Worm (Caenorhabditis elegans): ENCODE measurements around the gene srv-15.

DNA sequence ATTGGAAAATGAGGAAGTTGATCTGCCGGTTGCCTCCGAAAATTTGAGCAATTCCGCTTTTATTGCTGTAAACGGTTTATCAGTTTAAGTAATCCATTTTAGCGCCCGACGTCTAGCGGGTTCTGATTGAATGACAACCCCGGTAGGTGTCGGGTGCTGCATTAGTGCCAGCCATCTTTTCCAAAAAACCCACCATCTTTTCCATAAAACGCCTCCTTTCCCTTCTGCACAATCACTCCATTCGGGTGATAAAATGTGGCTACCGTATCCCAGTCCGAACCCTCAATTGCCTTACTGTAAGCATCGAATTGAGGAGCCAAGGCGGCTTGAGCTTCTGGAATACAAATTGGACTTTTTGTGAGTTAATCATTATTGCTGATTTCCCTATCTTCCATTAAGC is 6.2 kb upstream of the srv-15 start:
- TF ChIP-seq unc-39 (tag; optimal IDR thresholded peaks at IDR 0.05) = no peak
- no peak for TF ChIP-seq pha-4 (tag; optimal IDR thresholded peaks at IDR 0.05)
- TF ChIP-seq lsy-2 (tag; optimal IDR thresholded peaks at IDR 0.05) = no peak
- no peak for TF ChIP-seq sptf-1 (tag; optimal IDR thresholded peaks at IDR 0.05)
- no peak for TF ChIP-seq ces-1 (GFP tag; optimal IDR thresholded peaks at IDR 0.05)
- TF ChIP-seq blmp-1 (tag; optimal IDR thresholded peaks at IDR 0.05) = no peak

Measured in whole organism, mixed stage, embryonic.